Fruit fly (Drosophila melanogaster) S2 (cell line): ENCODE results near the gene Inx3.

Source experiments
- CG8478 ChIP-seq: fragments of >200 bp; optimal IDR thresholded peaks from 2 replicates; lab custom pipeline; 2018
- CTCF ChIP-seq, 2 experiments: fragments of >200 bp; optimal IDR thresholded peaks; 2 replicates each; lab custom pipeline; 2018

The Inx3 gene

DNA sequence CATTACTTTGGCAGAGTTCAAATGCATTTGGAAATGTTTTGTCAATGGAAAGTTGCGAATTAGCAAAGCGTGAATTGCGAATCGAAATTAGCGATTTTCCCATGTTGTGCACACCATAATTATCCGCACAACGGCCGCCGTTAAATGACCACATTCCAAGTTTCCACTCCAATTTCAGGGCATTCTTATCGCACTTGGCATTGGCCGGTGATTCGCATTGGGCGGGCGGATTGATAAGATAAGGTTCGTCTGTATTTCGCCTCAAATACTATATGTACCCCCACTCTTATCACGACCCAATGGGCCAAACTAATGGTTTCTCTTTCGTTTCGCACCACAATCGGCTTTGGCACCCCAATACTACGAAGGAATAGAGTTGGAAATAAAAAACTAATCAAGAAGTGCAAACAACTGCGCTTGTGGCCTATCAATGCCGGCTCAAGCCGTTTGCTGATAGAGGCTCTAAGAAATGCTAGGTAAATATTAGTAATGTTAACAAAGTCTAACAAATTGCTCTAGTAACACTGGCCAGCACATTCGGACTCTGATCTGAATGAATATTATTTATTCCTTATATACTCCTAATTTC is 29.9 kb downstream of the Inx3 start:
- TF ChIP-seq CTCF (optimal IDR thresholded peaks at IDR 0.05; lab: Kevin White, UChicago) (no peak), CG8478 (lab: Kevin White, UChicago) (no peak)

- TF ChIP-seq CTCF (optimal IDR thresholded peaks at IDR 0.05; lab: Kevin White, UChicago) = no peak
- TF ChIP-seq CG8478 (lab: Kevin White, UChicago) = no peak
Observed at dm6 chr3R:28827222-28827621, 32.1 kb downstream of the Inx3 start.

DNA sequence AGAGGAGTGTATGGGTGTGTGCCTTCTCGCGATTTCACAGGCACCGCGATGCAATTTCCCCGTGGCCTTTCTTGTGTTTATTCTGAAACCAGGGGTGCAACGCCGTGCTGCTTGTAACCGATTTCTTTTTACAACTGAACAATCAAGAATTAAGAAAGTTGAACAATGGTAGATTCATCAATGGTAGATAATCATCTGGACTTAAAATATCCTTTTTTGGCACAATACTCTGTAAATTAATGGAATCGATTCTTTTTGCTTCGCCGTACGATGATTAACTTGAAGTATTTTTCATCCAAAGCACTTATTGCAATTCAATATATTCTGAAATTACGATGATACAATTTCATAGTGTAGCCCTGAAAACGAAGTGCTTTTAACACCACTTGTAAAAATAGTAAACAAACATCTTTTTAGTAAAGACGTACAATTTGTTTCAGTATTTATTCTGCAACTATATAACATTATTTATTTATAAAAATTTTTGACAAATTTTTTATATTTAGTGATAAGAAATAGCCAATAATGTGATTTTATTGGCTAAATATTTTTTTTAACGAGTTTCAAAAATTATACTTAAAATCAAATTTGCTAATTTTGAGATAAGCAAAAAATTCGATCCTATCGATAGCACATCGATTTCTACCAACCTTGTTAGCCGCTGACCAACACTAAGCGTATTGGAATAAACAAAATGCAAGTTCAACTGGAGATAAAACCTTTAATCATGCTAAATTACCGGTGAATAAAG is 39.6 kb downstream of the Inx3 start, which contains the start of the genes CG1523 and CG1647:
CG1523 (minus strand) TSS at position 114 of the 751 bp plus-strand sequence.
CG1647 (plus strand) TSS at position 667 of the 751 bp plus-strand sequence.
- no peak for TF ChIP-seq CTCF (optimal IDR thresholded peaks at IDR 0.05; lab: Kevin White, UChicago)
- no peak for TF ChIP-seq CG8478 (lab: Kevin White, UChicago)

dm6 chr3R:28811677-28812465 is 47.4 kb downstream of the Inx3 start, which contains the start of gene Prp39:
Gene Prp39, plus strand, starts transcription at chr3R:28812102.
- TF ChIP-seq CG8478 (lab: Kevin White, UChicago) = no peak
- no peak for TF ChIP-seq CTCF (optimal IDR thresholded peaks at IDR 0.05; lab: Kevin White, UChicago)

dm6 chr3R:28810942-28811676 is 48.2 kb downstream of the Inx3 start, which contains the start of gene wdn:
Gene wdn, minus strand, starts transcription at chr3R:28811337.
- no peak for TF ChIP-seq CTCF (optimal IDR thresholded peaks at IDR 0.05; lab: Kevin White, UChicago)
- no peak for TF ChIP-seq CG8478 (lab: Kevin White, UChicago)

DNA sequence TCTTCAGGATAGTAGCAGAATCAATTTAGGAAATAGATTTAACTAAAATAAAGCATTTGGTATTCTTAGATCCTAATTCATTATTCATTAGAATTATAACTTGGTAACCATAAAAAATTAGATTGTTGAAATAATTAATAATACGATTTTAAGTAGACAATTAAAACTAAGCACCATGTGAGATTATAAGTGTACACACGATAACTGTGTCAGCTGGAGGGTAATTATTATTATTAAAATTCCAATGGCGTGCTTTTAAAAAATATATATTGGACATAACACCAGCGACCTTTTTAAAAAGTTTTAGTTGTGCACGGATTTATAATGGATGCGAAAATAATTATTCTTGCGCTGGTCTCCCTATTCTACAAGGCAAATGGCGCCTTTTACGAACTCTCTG is 52.9 kb downstream of the Inx3 start, which contains the start of gene CheB98a:
CheB98a (plus strand) TSS at position 301 of the 400 bp plus-strand sequence.
- TF ChIP-seq CG8478 (lab: Kevin White, UChicago) = no peak
- no peak for TF ChIP-seq CTCF (optimal IDR thresholded peaks at IDR 0.05; lab: Kevin White, UChicago)

dm6 chr3R:28805164-28805563 is 54.1 kb downstream of the Inx3 start:
- TF ChIP-seq CG8478 (lab: Kevin White, UChicago) (no peak), CTCF (optimal IDR thresholded peaks at IDR 0.05; lab: Kevin White, UChicago) (no peak)
